Worm (Caenorhabditis elegans): ENCODE data around the gene C28F5.1.

C28F5.1 gene

DNA sequence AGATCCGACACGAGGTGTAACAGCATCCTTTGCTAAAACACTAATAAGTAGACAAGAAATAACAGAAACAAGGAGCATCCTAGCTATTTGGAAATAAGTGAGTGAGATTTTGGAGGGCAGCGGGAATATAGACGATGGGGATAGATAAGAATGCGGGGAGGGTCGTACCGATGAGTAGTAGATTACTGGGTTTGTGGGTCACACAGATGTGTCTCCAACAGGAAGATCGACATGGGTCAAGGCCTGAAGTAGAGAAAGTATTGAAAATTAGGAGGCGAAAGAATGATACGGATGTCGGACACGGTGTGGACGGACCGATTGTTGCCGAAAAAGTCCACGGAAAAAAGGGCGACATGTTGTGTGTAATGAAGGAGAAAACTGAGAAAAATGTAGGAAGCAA is 29.3 kb downstream of the C28F5.1 start, which contains the start of gene wrt-10:
TSS of gene wrt-10 (minus strand) at position 195 of the 400 bp plus-strand sequence.
- TF ChIP-seq hmbx-1 (tag; optimal IDR thresholded peaks at IDR 0.05) (no peak), tbx-11 (GFP tag; IDR thresholded peaks at IDR 0.05) (no peak), hnd-1 (tag; optimal IDR thresholded peaks at IDR 0.05) (no peak), B0310.2 (tag; optimal IDR thresholded peaks at IDR 0.05) (no peak), ama-1 (optimal IDR thresholded peaks at IDR 0.05) (no peak), ets-7 (tag; optimal IDR thresholded peaks at IDR 0.05) (no peak), flt-1 (GFP tag; IDR thresholded peaks at IDR 0.05) (no peak), scrt-1 (GFP tag; IDR thresholded peaks at IDR 0.05) (no peak), hmg-4 (GFP tag; optimal IDR thresholded peaks at IDR 0.05) (no peak), sea-1 (GFP tag; conservative IDR thresholded peaks at IDR 0.05) (no peak), aly-1 (tag; optimal IDR thresholded peaks at IDR 0.05) (no peak), tbx-37 (GFP tag; conservative IDR thresholded peaks at IDR 0.05) (no peak), ceh-13 (GFP tag; optimal IDR thresholded peaks at IDR 0.05) (no peak), ceh-36 (tag; optimal IDR thresholded peaks at IDR 0.05) (no peak), tra-4 (tag; optimal IDR thresholded peaks at IDR 0.05) (no peak), pes-1 (GFP tag; IDR thresholded peaks at IDR 0.05) (no peak), F13C5.2 (tag; optimal IDR thresholded peaks at IDR 0.05) (no peak)

DNA sequence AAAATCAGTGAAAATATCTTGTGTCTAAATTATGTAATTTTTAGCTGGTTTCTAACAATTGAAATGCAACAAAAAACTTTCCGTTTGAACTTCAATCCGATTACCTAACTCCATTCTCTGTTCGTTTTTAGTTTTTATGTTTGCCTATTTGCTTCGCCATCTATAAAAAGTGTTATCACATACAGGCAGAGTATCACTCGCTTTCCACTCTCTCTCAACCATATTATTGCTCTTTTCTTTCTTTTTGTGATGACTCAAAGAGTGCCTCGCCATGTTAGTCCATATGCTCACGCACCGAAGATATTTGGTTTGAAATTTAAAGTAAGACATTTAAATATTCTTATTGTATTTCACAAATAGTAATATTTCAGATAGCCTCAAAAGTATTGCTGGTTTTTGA is 29.8 kb downstream of the C28F5.1 start, which contains the start of gene ZK1290.13:
TSS of gene ZK1290.13 (plus strand) at position 73 of the 400 bp plus-strand sequence.
- TF ChIP-seq ceh-13 (GFP tag; optimal IDR thresholded peaks at IDR 0.05) (no peak), ama-1 (optimal IDR thresholded peaks at IDR 0.05) (no peak), hmg-4 (GFP tag; optimal IDR thresholded peaks at IDR 0.05) (no peak), B0310.2 (tag; optimal IDR thresholded peaks at IDR 0.05) (no peak), hnd-1 (tag; optimal IDR thresholded peaks at IDR 0.05) (no peak), sea-1 (GFP tag; conservative IDR thresholded peaks at IDR 0.05) (no peak), pes-1 (GFP tag; IDR thresholded peaks at IDR 0.05) (no peak), tbx-37 (GFP tag; conservative IDR thresholded peaks at IDR 0.05) (no peak), scrt-1 (GFP tag; IDR thresholded peaks at IDR 0.05) (no peak), flt-1 (GFP tag; IDR thresholded peaks at IDR 0.05) (no peak), tbx-11 (GFP tag; IDR thresholded peaks at IDR 0.05) (no peak), ets-7 (tag; optimal IDR thresholded peaks at IDR 0.05) (no peak), aly-1 (tag; optimal IDR thresholded peaks at IDR 0.05) (no peak), tra-4 (tag; optimal IDR thresholded peaks at IDR 0.05) (no peak), ceh-36 (tag; optimal IDR thresholded peaks at IDR 0.05) (no peak), F13C5.2 (tag; optimal IDR thresholded peaks at IDR 0.05) (no peak)

DNA sequence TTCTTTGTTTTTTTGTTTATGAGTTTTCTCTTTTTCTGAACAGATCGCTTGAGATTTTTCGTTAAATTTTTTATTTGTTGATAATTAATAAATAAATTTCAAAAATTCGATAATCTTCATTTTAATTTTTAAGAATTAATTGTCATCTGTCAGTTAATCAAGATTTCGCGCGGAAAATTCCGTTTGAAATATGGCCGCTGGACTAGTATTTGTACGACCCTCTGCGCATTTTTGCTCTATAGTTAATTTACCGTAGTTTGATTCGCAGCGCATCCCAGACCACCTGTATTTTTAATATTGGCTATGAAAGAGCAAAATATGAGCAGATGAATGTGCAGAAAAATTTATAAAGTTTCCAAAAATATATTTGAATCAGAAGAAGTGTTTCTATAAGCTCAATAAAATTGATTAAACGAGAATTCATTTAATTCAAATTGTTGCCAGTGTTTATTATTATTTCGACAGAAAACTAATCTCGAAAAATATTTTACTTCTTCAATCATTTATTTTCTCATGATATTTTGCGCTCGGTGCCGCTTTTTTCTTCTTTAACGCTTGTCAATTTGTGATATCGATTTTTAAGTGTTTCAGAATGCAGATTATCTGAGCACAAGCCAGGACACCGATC is 32.6 kb downstream of the C28F5.1 start, which contains the start of gene nfi-1:
TSS of gene nfi-1 (plus strand) at position 578 of the 628 bp plus-strand sequence.
- TF ChIP-seq aly-1 (tag; optimal IDR thresholded peaks at IDR 0.05) (no peak), ets-7 (tag; optimal IDR thresholded peaks at IDR 0.05) (no peak), hmg-4 (GFP tag; optimal IDR thresholded peaks at IDR 0.05) (no peak), scrt-1 (GFP tag; IDR thresholded peaks at IDR 0.05) (no peak), tbx-11 (GFP tag; IDR thresholded peaks at IDR 0.05) (no peak), F13C5.2 (tag; optimal IDR thresholded peaks at IDR 0.05) (no peak), sea-1 (GFP tag; conservative IDR thresholded peaks at IDR 0.05) (no peak), pes-1 (GFP tag; IDR thresholded peaks at IDR 0.05) (no peak), hnd-1 (tag; optimal IDR thresholded peaks at IDR 0.05) (no peak), tra-4 (tag; optimal IDR thresholded peaks at IDR 0.05) (no peak)

DNA sequence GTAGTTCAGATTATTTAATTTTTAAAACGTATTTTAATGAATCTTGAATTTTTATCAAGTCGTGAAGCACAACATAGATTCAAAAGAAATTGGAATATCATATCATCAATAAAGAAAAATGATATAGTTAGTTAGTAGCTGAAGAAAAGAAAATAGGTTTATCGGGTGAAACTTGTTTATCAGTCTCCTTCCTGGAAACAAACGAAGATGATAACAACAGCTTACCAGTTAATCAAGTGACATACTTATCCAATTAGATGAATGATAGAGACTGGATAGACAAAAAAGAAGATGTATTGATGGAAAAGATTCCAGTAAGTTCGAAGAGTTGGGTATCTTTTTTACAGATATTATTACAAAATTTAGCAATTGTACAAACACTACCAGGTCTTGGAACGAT is 37.8 kb downstream of the C28F5.1 start:
- TF ChIP-seq B0310.2 (tag; optimal IDR thresholded peaks at IDR 0.05) (no peak), hmbx-1 (tag; optimal IDR thresholded peaks at IDR 0.05) (no peak), flt-1 (GFP tag; IDR thresholded peaks at IDR 0.05) (no peak), pes-1 (GFP tag; IDR thresholded peaks at IDR 0.05) (no peak), tbx-37 (GFP tag; conservative IDR thresholded peaks at IDR 0.05) (no peak), tbx-11 (GFP tag; IDR thresholded peaks at IDR 0.05) (no peak)

DNA sequence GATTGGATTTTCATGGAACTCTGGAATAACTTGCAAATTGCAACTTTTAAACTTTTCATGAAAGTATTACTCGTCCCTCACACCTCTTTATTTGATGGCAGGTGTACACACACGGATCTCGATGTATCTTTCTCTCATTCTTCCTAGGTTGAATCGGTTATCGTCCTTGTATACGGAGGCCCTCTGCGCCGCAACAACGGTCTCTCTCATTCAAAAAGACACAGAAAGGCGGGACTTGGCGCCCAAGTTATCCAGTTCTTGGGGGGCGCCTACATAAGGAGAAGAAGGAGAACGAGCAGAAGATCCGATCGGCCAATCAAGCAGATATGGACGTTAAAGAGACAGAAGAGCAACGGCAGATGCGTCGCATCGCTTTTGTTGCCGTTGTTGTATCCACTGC is 38.7 kb downstream of the C28F5.1 start, which contains the start of gene rol-8:
TSS of gene rol-8 (plus strand) at position 301 of the 400 bp plus-strand sequence.
- no peak for TF ChIP-seq aly-1 (tag; optimal IDR thresholded peaks at IDR 0.05)
- no peak for TF ChIP-seq F13C5.2 (tag; optimal IDR thresholded peaks at IDR 0.05)
- TF ChIP-seq ceh-13 (GFP tag; optimal IDR thresholded peaks at IDR 0.05): no peak
- TF ChIP-seq tra-4 (tag; optimal IDR thresholded peaks at IDR 0.05): no peak
- no peak for TF ChIP-seq ets-7 (tag; optimal IDR thresholded peaks at IDR 0.05)
- TF ChIP-seq hmg-4 (GFP tag; optimal IDR thresholded peaks at IDR 0.05): no peak
- TF ChIP-seq ama-1 (optimal IDR thresholded peaks at IDR 0.05): no peak
- no peak for TF ChIP-seq hmbx-1 (tag; optimal IDR thresholded peaks at IDR 0.05)
- no peak for TF ChIP-seq hnd-1 (tag; optimal IDR thresholded peaks at IDR 0.05)
- no peak for TF ChIP-seq ceh-36 (tag; optimal IDR thresholded peaks at IDR 0.05)
- no peak for TF ChIP-seq B0310.2 (tag; optimal IDR thresholded peaks at IDR 0.05)
- no peak for TF ChIP-seq pes-1 (GFP tag; IDR thresholded peaks at IDR 0.05)
- no peak for TF ChIP-seq flt-1 (GFP tag; IDR thresholded peaks at IDR 0.05)

DNA sequence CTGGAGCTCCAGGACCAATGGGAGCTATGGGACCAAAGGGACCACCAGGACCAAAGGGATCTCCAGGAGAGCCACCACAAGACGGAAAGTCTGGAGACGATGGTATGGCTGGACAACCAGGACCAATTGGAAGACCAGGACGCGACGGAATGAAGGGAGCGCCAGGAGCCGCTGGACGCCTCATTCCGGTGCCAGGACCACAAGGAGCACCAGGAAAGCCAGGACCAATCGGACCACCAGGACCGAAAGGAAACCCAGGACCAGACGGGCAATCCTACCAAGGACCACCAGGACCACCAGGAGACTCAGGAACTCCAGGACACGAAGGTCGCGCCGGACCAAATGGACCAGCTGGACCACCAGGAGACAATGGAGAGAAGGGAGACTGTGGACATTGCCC is 39.7 kb downstream of the C28F5.1 start:
- TF ChIP-seq pes-1 (GFP tag; IDR thresholded peaks at IDR 0.05) (no peak), ama-1 (optimal IDR thresholded peaks at IDR 0.05) (no peak), tra-4 (tag; optimal IDR thresholded peaks at IDR 0.05) (no peak), ets-7 (tag; optimal IDR thresholded peaks at IDR 0.05) (no peak), scrt-1 (GFP tag; IDR thresholded peaks at IDR 0.05) (no peak), hmbx-1 (tag; optimal IDR thresholded peaks at IDR 0.05) (no peak), sea-1 (GFP tag; conservative IDR thresholded peaks at IDR 0.05) (no peak), hnd-1 (tag; optimal IDR thresholded peaks at IDR 0.05) (no peak), tbx-11 (GFP tag; IDR thresholded peaks at IDR 0.05) (no peak), flt-1 (GFP tag; IDR thresholded peaks at IDR 0.05) (no peak), F13C5.2 (tag; optimal IDR thresholded peaks at IDR 0.05) (no peak), ceh-36 (tag; optimal IDR thresholded peaks at IDR 0.05) (no peak), aly-1 (tag; optimal IDR thresholded peaks at IDR 0.05) (no peak), hmg-4 (GFP tag; optimal IDR thresholded peaks at IDR 0.05) (no peak), B0310.2 (tag; optimal IDR thresholded peaks at IDR 0.05) (no peak), tbx-37 (GFP tag; conservative IDR thresholded peaks at IDR 0.05) (no peak), ceh-13 (GFP tag; optimal IDR thresholded peaks at IDR 0.05) (no peak)

DNA sequence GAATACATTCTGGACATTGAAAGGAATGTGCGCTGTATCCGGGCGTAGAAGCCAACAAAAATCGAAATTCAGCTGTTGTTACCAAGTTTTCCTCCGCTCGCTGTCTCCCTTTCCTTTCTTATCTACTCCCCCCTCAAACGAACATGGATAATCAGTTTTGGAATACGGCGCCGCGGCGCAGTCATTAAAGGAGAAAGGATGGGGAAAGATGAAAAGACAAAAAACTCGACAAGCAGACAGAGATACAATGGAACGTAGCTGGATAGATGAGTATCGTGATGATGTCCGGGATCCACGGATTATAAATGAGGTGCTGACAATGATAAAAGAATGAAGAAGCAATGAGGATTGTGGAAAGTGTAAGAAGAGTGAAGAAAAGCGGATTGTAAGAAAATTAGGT is 40.3 kb downstream of the C28F5.1 start:
- TF ChIP-seq sea-1 (GFP tag; conservative IDR thresholded peaks at IDR 0.05) (no peak), tbx-37 (GFP tag; conservative IDR thresholded peaks at IDR 0.05) (no peak), hnd-1 (tag; optimal IDR thresholded peaks at IDR 0.05) (no peak), flt-1 (GFP tag; IDR thresholded peaks at IDR 0.05) (no peak), aly-1 (tag; optimal IDR thresholded peaks at IDR 0.05) (no peak), F13C5.2 (tag; optimal IDR thresholded peaks at IDR 0.05) (no peak), tbx-11 (GFP tag; IDR thresholded peaks at IDR 0.05) (no peak), ceh-36 (tag; optimal IDR thresholded peaks at IDR 0.05) (no peak), B0310.2 (tag; optimal IDR thresholded peaks at IDR 0.05) (no peak), ama-1 (optimal IDR thresholded peaks at IDR 0.05) (no peak), scrt-1 (GFP tag; IDR thresholded peaks at IDR 0.05) (no peak), hmg-4 (GFP tag; optimal IDR thresholded peaks at IDR 0.05) (no peak), pes-1 (GFP tag; IDR thresholded peaks at IDR 0.05) (no peak), ceh-13 (GFP tag; optimal IDR thresholded peaks at IDR 0.05) (no peak), hmbx-1 (tag; optimal IDR thresholded peaks at IDR 0.05) (no peak), ets-7 (tag; optimal IDR thresholded peaks at IDR 0.05) (no peak), tra-4 (tag; optimal IDR thresholded peaks at IDR 0.05) (no peak)

All from whole organism, early embryonic.